Worm (Caenorhabditis elegans) whole organism, L3 larva: Measurements from ENCODE around the gene T11F8.4.
"Not testable (repeated sequence)": the region's sequence is repeated elsewhere in the genome, so short reads cannot be mapped to it uniquely, and the experiment has no call there.

Source experiments
- aly-2 ChIP-seq: fragments of 150-350 bp; optimal IDR thresholded peaks from 2 replicates; lab custom pipeline; 2014; ENCODE audit warnings: missing biosample characterization, missing genetic modification characterization
- ama-1 ChIP-seq: fragments of 150-350 bp; optimal IDR thresholded peaks from 2 replicates; lab custom pipeline; 2018
- ceh-16 ChIP-seq: sonication (generic microtip); optimal IDR thresholded peaks from 2 replicates; lab custom pipeline; 2017; ENCODE audit warnings: missing biosample characterization, missing genetic modification characterization
- ceh-28 ChIP-seq: fragments of 150-350 bp; optimal IDR thresholded peaks from 2 replicates; lab custom pipeline; 2014; ENCODE audit warnings: missing biosample characterization, missing genetic modification reagents, missing genetic modification characterization
- daf-12 ChIP-seq: fragments of 150-350 bp; optimal IDR thresholded peaks from 2 replicates; lab custom pipeline; 2014; ENCODE audit warnings: missing biosample characterization, missing genetic modification reagents, missing genetic modification characterization
- elt-2 ChIP-seq: sonication (generic microtip); optimal IDR thresholded peaks from 2 replicates; lab custom pipeline; 2016; ENCODE audit warnings: missing genetic modification reagents, mild to moderate bottlenecking, missing genetic modification characterization, missing compliant biosample characterization
- elt-3 ChIP-seq, 3 experiments: fragments of 150-350 bp in 1 of 3; sonication (generic microtip) in 2 of 3; optimal IDR thresholded peaks; 2 replicates in 2 of 3; 4 replicates in 1 of 3; lab custom pipeline; 2014 to 2017; ENCODE audit warnings: missing biosample characterization in 3 of 3, missing genetic modification characterization in 3 of 3
- fkh-2 ChIP-seq: fragments of 150-350 bp; optimal IDR thresholded peaks from 2 replicates; lab custom pipeline; 2014; ENCODE audit warnings: missing biosample characterization, missing genetic modification reagents, missing genetic modification characterization
- hmg-11 ChIP-seq: sonication (generic microtip); optimal IDR thresholded peaks from 2 replicates; lab custom pipeline; 2016; ENCODE audit warnings: missing genetic modification characterization, missing compliant biosample characterization
- jun-1 ChIP-seq: fragments of 150-350 bp; optimal IDR thresholded peaks from 2 replicates; lab custom pipeline; 2014; ENCODE audit warnings: missing biosample characterization, missing genetic modification reagents, missing genetic modification characterization
- lin-39 ChIP-seq: fragments of 150-350 bp; optimal IDR thresholded peaks from 2 replicates; lab custom pipeline; 2018; ENCODE audit warnings: missing biosample characterization, missing genetic modification reagents, missing genetic modification characterization
- lsy-12 ChIP-seq: sonication (generic microtip); optimal IDR thresholded peaks from 2 replicates; lab custom pipeline; 2016; ENCODE audit warnings: mild to moderate bottlenecking, missing genetic modification characterization, missing compliant biosample characterization
- mdl-1 ChIP-seq: fragments of 150-350 bp; optimal IDR thresholded peaks from 2 replicates; lab custom pipeline; 2014; ENCODE audit warnings: missing biosample characterization, missing genetic modification characterization
- mml-1 ChIP-seq: fragments of 150-350 bp; sonication (generic microtip); optimal IDR thresholded peaks from 3 replicates; lab custom pipeline; 2014; ENCODE audit warnings: missing biosample characterization, missing genetic modification characterization
- nfya-1 ChIP-seq: sonication (generic microtip); optimal IDR thresholded peaks from 2 replicates; lab custom pipeline; 2017; ENCODE audit warnings: missing genetic modification characterization, mild to moderate bottlenecking, missing compliant biosample characterization, antibody characterized with exemption, moderate library complexity; ENCODE audit not compliant: insufficient read depth
- nhr-11 ChIP-seq: fragments of 150-350 bp; optimal IDR thresholded peaks from 2 replicates; lab custom pipeline; 2014; ENCODE audit warnings: missing biosample characterization, missing genetic modification characterization
- nhr-12 ChIP-seq: fragments of 150-350 bp; optimal IDR thresholded peaks from 2 replicates; lab custom pipeline; 2014; ENCODE audit warnings: missing biosample characterization, missing genetic modification characterization
- nhr-23 ChIP-seq: fragments of 150-350 bp; optimal IDR thresholded peaks from 2 replicates; lab custom pipeline; 2014; ENCODE audit warnings: missing biosample characterization, missing genetic modification reagents, missing genetic modification characterization
- nhr-25 ChIP-seq: sonication (generic microtip); optimal IDR thresholded peaks from 2 replicates; lab custom pipeline; 2017; ENCODE audit warnings: missing biosample characterization, missing genetic modification characterization
- nhr-28 ChIP-seq: fragments of 150-350 bp; optimal IDR thresholded peaks from 2 replicates; lab custom pipeline; 2014; ENCODE audit warnings: missing biosample characterization, missing genetic modification characterization
- nhr-43 ChIP-seq: sonication (generic microtip); optimal IDR thresholded peaks from 2 replicates; lab custom pipeline; 2016; ENCODE audit warnings: mild to moderate bottlenecking, missing genetic modification characterization, missing compliant biosample characterization; ENCODE audit not compliant: poor library complexity, severe bottlenecking
- nhr-76 ChIP-seq: fragments of 150-350 bp; sonication (generic microtip); optimal IDR thresholded peaks from 5 replicates; lab custom pipeline; 2014; ENCODE audit warnings: missing biosample characterization, missing genetic modification characterization
- nhr-77 ChIP-seq: fragments of 150-350 bp; optimal IDR thresholded peaks from 2 replicates; lab custom pipeline; 2014; ENCODE audit warnings: missing biosample characterization, missing genetic modification characterization
- pha-4 ChIP-seq: fragments of 150-350 bp; optimal IDR thresholded peaks from 2 replicates; lab custom pipeline; 2014; ENCODE audit warnings: missing biosample characterization, missing genetic modification reagents, missing genetic modification characterization
- pqm-1 ChIP-seq: fragments of 150-350 bp; optimal IDR thresholded peaks from 2 replicates; lab custom pipeline; 2017; ENCODE audit warnings: missing biosample characterization, missing genetic modification characterization, inconsistent platforms
- snpc-4 ChIP-seq: fragments of 150-350 bp; optimal IDR thresholded peaks from 2 replicates; lab custom pipeline; 2014; ENCODE audit warnings: missing biosample characterization, missing genetic modification characterization
- unc-62 ChIP-seq: fragments of 150-350 bp; sonication (generic microtip); optimal IDR thresholded peaks from 4 replicates; lab custom pipeline; 2014; ENCODE audit warnings: missing biosample characterization, missing genetic modification reagents, missing genetic modification characterization
- zag-1 ChIP-seq: fragments of 150-350 bp; optimal IDR thresholded peaks from 2 replicates; lab custom pipeline; 2014; ENCODE audit warnings: missing biosample characterization, missing genetic modification characterization
- ztf-11 ChIP-seq: fragments of 150-350 bp; optimal IDR thresholded peaks from 2 replicates; lab custom pipeline; 2014; ENCODE audit warnings: missing biosample characterization, missing genetic modification characterization
- ztf-4 ChIP-seq: fragments of 150-350 bp; optimal IDR thresholded peaks from 2 replicates; lab custom pipeline; 2014; ENCODE audit warnings: missing biosample characterization, missing genetic modification characterization

Gene T11F8.4

ce11 chrIV:5469739-5470138 is 6.6 kb downstream of the T11F8.4 start, which contains the start of gene rme-2:
Gene rme-2, plus strand, starts transcription at chrIV:5470026.
- TF ChIP-seq elt-3 (tag; optimal IDR thresholded peaks at IDR 0.05; lab: Kevin White, UChicago), result no peak
- TF ChIP-seq daf-12, result no peak
- TF ChIP-seq ama-1 (lab: Kevin White, UChicago), result no peak
- TF ChIP-seq hmg-11 (tag; lab: Kevin White, UChicago), result no peak
- no peak for TF ChIP-seq mdl-1 (tag; lab: Kevin White, UChicago)
- TF ChIP-seq nhr-11 (tag; lab: Kevin White, UChicago), result no peak
- TF ChIP-seq nhr-43 (tag; lab: Kevin White, UChicago), result no peak
- no peak for TF ChIP-seq nhr-77 (tag; lab: Kevin White, UChicago)
- TF ChIP-seq pha-4 (tag; lab: Kevin White, UChicago), result no peak
- TF ChIP-seq snpc-4 (tag; lab: Kevin White, UChicago), result no peak
- no peak for TF ChIP-seq ceh-28 (tag; lab: Kevin White, UChicago)
- no peak for TF ChIP-seq nhr-23
- TF ChIP-seq fkh-2 (tag; lab: Kevin White, UChicago), result no peak
- TF ChIP-seq ceh-16 (tag; lab: Kevin White, UChicago), result no peak

- TF ChIP-seq aly-2 (tag; lab: Kevin White, UChicago); ceh-28 (tag; lab: Kevin White, UChicago); unc-62 (GFP tag; lab: Kevin White, UChicago): not testable (repeated sequence)
These were observed 12.0 kb downstream of the T11F8.4 start, which contains the start of gene Y52D5A.2 for ce11 chrIV:5464403-5464802. Gene Y52D5A.2, minus strand, starts transcription at chrIV:5464503.

ce11 chrIV:5462820-5463219 is 13.5 kb downstream of the T11F8.4 start:
- TF ChIP-seq jun-1 (no peak), pqm-1 (tag; lab: Kevin White, UChicago) (no peak), ceh-28 (tag; lab: Kevin White, UChicago) (no peak), nhr-28 (no peak), nhr-25 (no peak), nhr-23 (no peak)

- not testable (repeated sequence) for TF ChIP-seq nhr-12 (tag; lab: Kevin White, UChicago); elt-3 (tag; optimal IDR thresholded peaks at IDR 0.05; lab: Kevin White, UChicago); mml-1 (tag; lab: Kevin White, UChicago)
These were observed 20.4 kb downstream of the T11F8.4 start, which contains the start of gene Y4C6A.3 for ce11 chrIV:5455999-5456398. Gene Y4C6A.3, minus strand, starts transcription at chrIV:5456099.

- TF ChIP-seq nfya-1 (tag; lab: Kevin White, UChicago) (no peak), nhr-28 (no peak), nhr-76 (no peak), aly-2 (tag; lab: Kevin White, UChicago) (no peak), zag-1 (tag; lab: Kevin White, UChicago) (no peak), lin-39 (tag; lab: Kevin White, UChicago) (no peak), ztf-11 (tag; lab: Kevin White, UChicago) (no peak), fkh-2 (tag; lab: Kevin White, UChicago) (no peak)
These were observed 23.7 kb downstream of the T11F8.4 start, which contains the start of gene Y4C6A.4 for ce11 chrIV:5452667-5453066. Gene Y4C6A.4, plus strand, starts transcription at chrIV:5452967.

ce11 chrIV:5438705-5439104 is 37.7 kb downstream of the T11F8.4 start, which contains the start of gene mgl-3:
Gene mgl-3, plus strand, starts transcription at chrIV:5439005.
- no peak for TF ChIP-seq lsy-12 (tag; lab: Kevin White, UChicago)
- TF ChIP-seq snpc-4 (tag; lab: Kevin White, UChicago), result no peak
- no peak for TF ChIP-seq elt-3 (tag; optimal IDR thresholded peaks at IDR 0.05; lab: Kevin White, UChicago)
- TF ChIP-seq mml-1 (tag; lab: Kevin White, UChicago), result no peak
- no peak for TF ChIP-seq nhr-77 (tag; lab: Kevin White, UChicago)
- TF ChIP-seq zag-1 (tag; lab: Kevin White, UChicago), result no peak
- no peak for TF ChIP-seq elt-2 (tag; lab: Kevin White, UChicago)
- no peak for TF ChIP-seq mdl-1 (tag; lab: Kevin White, UChicago)
- no peak for TF ChIP-seq pha-4 (tag; lab: Kevin White, UChicago)
- no peak for TF ChIP-seq ceh-16 (tag; lab: Kevin White, UChicago)
- no peak for TF ChIP-seq ceh-28 (tag; lab: Kevin White, UChicago)
- TF ChIP-seq ztf-4 (tag; lab: Kevin White, UChicago), result no peak
- TF ChIP-seq, all 47 proteins: peak for 0
